Worm (Caenorhabditis elegans) whole organism, L4 larva: ENCODE measurements around the gene K02A6.3.
"Not testable (repeated sequence)": the region's sequence is repeated elsewhere in the genome, so short reads cannot be mapped to it uniquely, and the experiment has no call there.

Source experiments
- pqm-1 ChIP-seq: sonication (generic microtip); optimal IDR thresholded peaks from 2 replicates; lab custom pipeline; 2017; ENCODE audit warnings: missing biosample characterization, missing genetic modification characterization
- skn-1 ChIP-seq: fragments of 150-350 bp; optimal IDR thresholded peaks from 2 replicates; lab custom pipeline; 2014; ENCODE audit warnings: missing biosample characterization, missing genetic modification characterization

- not testable (repeated sequence) for TF ChIP-seq pqm-1 (tag; lab: Kevin White, UChicago); skn-1
These were observed 50.0 kb downstream of the K02A6.3 start, which contains the start of gene C17H11.4 for ce11 chrX:8181590-8182311.
